Worm (Caenorhabditis elegans) whole organism, mixed stage, embryonic: Measurements from ENCODE around the gene Y50D4A.4.

Experiments
- elt-1 ChIP-seq: sonication (generic microtip); optimal IDR thresholded peaks from 2 replicates; lab custom pipeline; 2017; ENCODE audit warnings: missing genetic modification characterization, mild to moderate bottlenecking, missing compliant biosample characterization, antibody characterized with exemption, moderate library complexity, borderline replicate concordance; ENCODE audit not compliant: insufficient read depth
- hlh-1 ChIP-seq: fragments of 150-350 bp; optimal IDR thresholded peaks from 2 replicates; lab custom pipeline; 2014; ENCODE audit warnings: missing biosample characterization, missing genetic modification reagents, missing genetic modification characterization
- mep-1 ChIP-seq: fragments of 150-350 bp; optimal IDR thresholded peaks from 2 replicates; lab custom pipeline; 2017; ENCODE audit warnings: missing biosample characterization, missing genetic modification reagents, missing genetic modification characterization, inconsistent platforms
- nhr-237 ChIP-seq: fragments of 150-350 bp; optimal IDR thresholded peaks from 2 replicates; lab custom pipeline; 2014; ENCODE audit warnings: missing biosample characterization, missing genetic modification characterization
- zip-8 ChIP-seq: fragments of 150-350 bp; optimal IDR thresholded peaks from 2 replicates; lab custom pipeline; 2014; ENCODE audit warnings: missing biosample characterization, missing genetic modification characterization

DNA sequence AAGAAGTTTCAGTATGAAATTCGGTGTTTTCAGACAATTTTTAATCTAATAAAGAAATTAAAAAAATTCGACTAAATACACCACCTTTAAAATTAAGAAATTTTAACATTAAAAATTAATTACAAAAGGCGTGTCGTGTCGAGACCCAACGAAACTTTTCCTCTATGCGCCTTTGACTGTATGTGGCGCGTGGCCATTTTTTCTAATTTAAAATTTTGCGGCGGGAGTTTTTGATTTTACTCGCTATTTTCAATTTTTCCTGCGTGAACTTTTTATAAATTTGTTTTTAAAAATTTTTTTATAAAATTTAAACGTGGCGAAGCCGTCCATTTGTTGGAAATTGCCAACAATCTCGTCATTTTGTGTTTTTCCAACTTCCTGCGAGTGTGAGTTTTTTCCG lies 43.2 kb downstream of the Y50D4A.4 start:
- TF ChIP-seq nhr-237 (tag; lab: Kevin White, UChicago) (no peak), elt-1 (no peak), zip-8 (tag; lab: Kevin White, UChicago) (no peak), hlh-1 (tag; lab: Kevin White, UChicago) (no peak), mep-1 (no peak)
